Worm (Caenorhabditis elegans) whole organism, young adult: ENCODE measurements around the gene C04E6.7.

Experiments used
- B0019.2 ChIP-seq: fragments of 200-800 bp; sonication (Bioruptor generic); conservative IDR thresholded peaks from 2 replicates; pipeline ENCODE4 v1.3.6; 2022; ENCODE audit warnings: missing genetic modification reagents, missing genetic modification characterization, missing compliant biosample characterization
- B0035.1 ChIP-seq: sonication (generic microtip); optimal IDR thresholded peaks from 2 replicates; lab custom pipeline; 2016; ENCODE audit warnings: missing genetic modification characterization, mild to moderate bottlenecking, missing compliant biosample characterization, missing genotype, missing genetic modification reagents
- B0336.3 ChIP-seq: fragments of 200-800 bp; sonication (Bioruptor generic); IDR thresholded peaks from 2 replicates; pipeline ENCODE4 v1.3.6; 2022; ENCODE audit warnings: missing genetic modification characterization, missing compliant biosample characterization
- D2030.7 ChIP-seq: fragments of 200-800 bp; sonication (Bioruptor generic); IDR thresholded peaks from 2 replicates; pipeline ENCODE4 v1.3.6; 2022; ENCODE audit warnings: missing genetic modification reagents, missing genetic modification characterization, missing compliant biosample characterization
- F39B2.1 ChIP-seq: fragments of 200-800 bp; sonication (Bioruptor generic); IDR thresholded peaks from 2 replicates; pipeline ENCODE4 v1.3.6; 2022; ENCODE audit warnings: missing genetic modification reagents, missing genetic modification characterization, missing compliant biosample characterization
- F52B5.7 ChIP-seq: sonication (generic microtip); optimal IDR thresholded peaks from 2 replicates; lab custom pipeline; 2016; ENCODE audit warnings: mild to moderate bottlenecking, missing genetic modification characterization, missing compliant biosample characterization
- K11D2.4 ChIP-seq: fragments of 200-800 bp; sonication (Bioruptor generic); IDR thresholded peaks from 2 replicates; pipeline ENCODE4 v1.3.6; 2022; ENCODE audit warnings: missing genetic modification reagents, missing genetic modification characterization, missing compliant biosample characterization
- T07F8.4 ChIP-seq: sonication (generic microtip); optimal IDR thresholded peaks from 2 replicates; lab custom pipeline; 2016; ENCODE audit warnings: mild to moderate bottlenecking, missing genetic modification characterization, moderate library complexity, missing compliant biosample characterization
- T26A5.8 ChIP-seq: sonication (generic microtip); optimal IDR thresholded peaks from 2 replicates; lab custom pipeline; 2016; ENCODE audit warnings: missing genetic modification characterization, missing compliant biosample characterization
- Y53F4B.3 ChIP-seq: fragments of 200-800 bp; sonication (Bioruptor generic); IDR thresholded peaks from 2 replicates; pipeline ENCODE4 v1.3.6; 2022; ENCODE audit warnings: missing genetic modification reagents, missing genetic modification characterization, missing compliant biosample characterization
- Y53G8AR.9 ChIP-seq: fragments of 200-800 bp; sonication (Bioruptor generic); conservative IDR thresholded peaks from 2 replicates; pipeline ENCODE4 v1.3.6; 2022; ENCODE audit warnings: missing genetic modification reagents, missing genetic modification characterization, missing compliant biosample characterization
- ZK185.1 ChIP-seq: sonication (generic microtip); optimal IDR thresholded peaks from 2 replicates; lab custom pipeline; 2016; ENCODE audit warnings: mild to moderate bottlenecking, missing genetic modification characterization, missing compliant biosample characterization; ENCODE audit not compliant: poor library complexity, severe bottlenecking
- atf-7 ChIP-seq: sonication (generic microtip); optimal IDR thresholded peaks from 2 replicates; lab custom pipeline; 2017; ENCODE audit warnings: mild to moderate bottlenecking, missing genetic modification characterization, missing compliant biosample characterization
- athp-1 ChIP-seq: sonication (generic microtip); optimal IDR thresholded peaks from 2 replicates; lab custom pipeline; 2017; ENCODE audit warnings: mild to moderate bottlenecking, missing genetic modification characterization, missing compliant biosample characterization
- attf-6 ChIP-seq: fragments of 200-800 bp; sonication (Bioruptor generic); IDR thresholded peaks from 2 replicates; pipeline ENCODE4 v1.3.6; 2022; ENCODE audit warnings: missing genetic modification reagents, missing genetic modification characterization, missing compliant biosample characterization
- ccch-3 ChIP-seq: fragments of 200-800 bp; sonication (Bioruptor generic); optimal IDR thresholded peaks from 2 replicates; lab custom pipeline; 2018; ENCODE audit warnings: mild to moderate bottlenecking, missing genetic modification characterization, missing compliant biosample characterization
- cebp-1 ChIP-seq, 2 experiments: fragments of 200-800 bp in 1 of 2; sonication (Bioruptor generic) in 1 of 2; sonication (generic microtip) in 1 of 2; IDR thresholded peaks in 1 of 2; optimal IDR thresholded peaks in 1 of 2; 2 replicates each; pipeline versions ENCODE4 v1.3.6 to Lab custom; 2017 to 2022; ENCODE audit warnings: missing compliant biosample characterization in 2 of 2, missing genetic modification characterization in 2 of 2, mild to moderate bottlenecking in 1 of 2, missing genetic modification reagents in 1 of 2, moderate library complexity in 1 of 2
- cebp-2 ChIP-seq: fragments of 200-800 bp; sonication (Bioruptor generic); IDR thresholded peaks from 2 replicates; pipeline ENCODE4 v1.3.6; 2022; ENCODE audit warnings: missing genetic modification characterization, missing compliant biosample characterization
- ceh-27 ChIP-seq: fragments of 200-800 bp; sonication (Bioruptor generic); optimal IDR thresholded peaks from 2 replicates; lab custom pipeline; 2018; ENCODE audit warnings: mild to moderate bottlenecking, missing genetic modification characterization, moderate library complexity, missing compliant biosample characterization
- ceh-91 ChIP-seq: fragments of 200-800 bp; sonication (Bioruptor generic); IDR thresholded peaks from 2 replicates; pipeline ENCODE4 v1.3.6; 2022; ENCODE audit warnings: missing genetic modification reagents, missing genetic modification characterization, missing compliant biosample characterization
- die-1 ChIP-seq: sonication (generic microtip); optimal IDR thresholded peaks from 2 replicates; lab custom pipeline; 2016; ENCODE audit warnings: missing genotype, mild to moderate bottlenecking, missing genetic modification characterization, missing compliant biosample characterization
- dox-1 ChIP-seq: fragments of 200-800 bp; sonication (Bioruptor generic); IDR thresholded peaks from 2 replicates; pipeline ENCODE4 v1.3.6; 2022; ENCODE audit warnings: missing genetic modification reagents, missing genetic modification characterization, missing compliant biosample characterization
- dpff-1 ChIP-seq: sonication (generic microtip); optimal IDR thresholded peaks from 2 replicates; lab custom pipeline; 2017; ENCODE audit warnings: mild to moderate bottlenecking, missing genetic modification characterization, missing compliant biosample characterization
- egrh-3 ChIP-seq: fragments of 200-800 bp; sonication (Bioruptor generic); IDR thresholded peaks from 2 replicates; pipeline ENCODE4 v1.3.6; 2022; ENCODE audit warnings: missing genetic modification reagents, missing genetic modification characterization, missing compliant biosample characterization
- ekl-4 ChIP-seq: fragments of 200-800 bp; sonication (Bioruptor generic); IDR thresholded peaks from 2 replicates; pipeline ENCODE4 v1.3.6; 2022; ENCODE audit warnings: missing genetic modification reagents, missing genetic modification characterization, missing compliant biosample characterization
- hlh-12 ChIP-seq: sonication (generic microtip); optimal IDR thresholded peaks from 2 replicates; lab custom pipeline; 2016; ENCODE audit warnings: missing genetic modification characterization, missing compliant biosample characterization
- hmg-20 ChIP-seq: fragments of 200-800 bp; sonication (Bioruptor generic); IDR thresholded peaks from 2 replicates; pipeline ENCODE4 v1.3.6; 2022; ENCODE audit warnings: missing genetic modification reagents, missing genetic modification characterization, missing compliant biosample characterization
- hrde-1 ChIP-seq: sonication (generic microtip); optimal IDR thresholded peaks from 2 replicates; lab custom pipeline; 2016; ENCODE audit warnings: missing genetic modification characterization, mild to moderate bottlenecking, missing compliant biosample characterization, moderate library complexity, missing genotype, missing genetic modification reagents, borderline replicate concordance
- lin-26 ChIP-seq: fragments of 200-800 bp; sonication (Bioruptor generic); IDR thresholded peaks from 2 replicates; pipeline ENCODE4 v1.3.6; 2022; ENCODE audit warnings: missing genetic modification reagents, missing genetic modification characterization, missing compliant biosample characterization
- lin-40 ChIP-seq: sonication (generic microtip); optimal IDR thresholded peaks from 2 replicates; lab custom pipeline; 2016; ENCODE audit warnings: missing genetic modification characterization, mild to moderate bottlenecking, missing compliant biosample characterization, missing genotype, missing genetic modification reagents
- lir-1 ChIP-seq: fragments of 200-800 bp; sonication (Bioruptor generic); conservative IDR thresholded peaks from 2 replicates; pipeline ENCODE4 v1.3.6; 2022; ENCODE audit warnings: missing genetic modification reagents, missing genetic modification characterization, missing compliant biosample characterization
- lsl-1 ChIP-seq: fragments of 200-800 bp; sonication (Bioruptor generic); optimal IDR thresholded peaks from 2 replicates; lab custom pipeline; 2018; ENCODE audit warnings: mild to moderate bottlenecking, missing genetic modification characterization, moderate library complexity, missing compliant biosample characterization
- madf-10 ChIP-seq: sonication (generic microtip); optimal IDR thresholded peaks from 2 replicates; lab custom pipeline; 2016; ENCODE audit warnings: mild to moderate bottlenecking, missing genetic modification characterization, missing compliant biosample characterization
- madf-8 ChIP-seq: fragments of 200-800 bp; sonication (Bioruptor generic); conservative IDR thresholded peaks from 2 replicates; pipeline ENCODE4 v1.3.6; 2022; ENCODE audit warnings: missing genetic modification reagents, missing genetic modification characterization, missing compliant biosample characterization
- mes-4 ChIP-seq: sonication (generic microtip); optimal IDR thresholded peaks from 2 replicates; lab custom pipeline; 2016; ENCODE audit warnings: missing genotype, missing genetic modification characterization, missing compliant biosample characterization
- mxl-1 ChIP-seq: sonication (generic microtip); optimal IDR thresholded peaks from 2 replicates; lab custom pipeline; 2016; ENCODE audit warnings: missing genetic modification characterization, missing compliant biosample characterization
- nfyb-1 ChIP-seq: fragments of 200-800 bp; sonication (Bioruptor generic); IDR thresholded peaks from 2 replicates; pipeline ENCODE4 v1.3.6; 2022; ENCODE audit warnings: missing genetic modification reagents, missing genetic modification characterization, missing compliant biosample characterization
- rec-8 ChIP-seq, 2 experiments: sonication (generic microtip); optimal IDR thresholded peaks; 2 replicates each; lab custom pipeline; 2016; ENCODE audit warnings: mild to moderate bottlenecking in 2 of 2, missing genetic modification characterization in 2 of 2, missing genetic modification reagents in 2 of 2, missing genotype in 2 of 2, missing biosample characterization in 1 of 2, missing compliant biosample characterization in 1 of 2, moderate library complexity in 1 of 2
- repo-1 ChIP-seq: sonication (generic microtip); optimal IDR thresholded peaks from 2 replicates; lab custom pipeline; 2017; ENCODE audit warnings: mild to moderate bottlenecking, missing genetic modification characterization, missing compliant biosample characterization
- sdz-38 ChIP-seq: sonication (generic microtip); optimal IDR thresholded peaks from 2 replicates; lab custom pipeline; 2016; ENCODE audit warnings: missing genotype, missing genetic modification characterization, missing compliant biosample characterization
- snpc-1.1 ChIP-seq: sonication (generic microtip); optimal IDR thresholded peaks from 2 replicates; lab custom pipeline; 2017; ENCODE audit warnings: missing genetic modification characterization, mild to moderate bottlenecking, missing compliant biosample characterization, antibody characterized with exemption, moderate library complexity, missing genotype, missing genetic modification reagents; ENCODE audit not compliant: insufficient read depth
- snpc-3.4 ChIP-seq: sonication (generic microtip); optimal IDR thresholded peaks from 2 replicates; lab custom pipeline; 2017; ENCODE audit warnings: missing genetic modification characterization, mild to moderate bottlenecking, missing compliant biosample characterization, antibody characterized with exemption, moderate library complexity, missing genotype, missing genetic modification reagents
- somi-1 ChIP-seq: fragments of 200-800 bp; sonication (Bioruptor generic); optimal IDR thresholded peaks from 2 replicates; lab custom pipeline; 2018; ENCODE audit warnings: mild to moderate bottlenecking, missing genetic modification characterization, missing compliant biosample characterization
- tbp1 ChIP-seq: fragments of 200-800 bp; sonication (Bioruptor generic); optimal IDR thresholded peaks from 2 replicates; lab custom pipeline; 2018; ENCODE audit warnings: mild to moderate bottlenecking, missing genetic modification characterization, missing compliant biosample characterization
- tbx-9 ChIP-seq: sonication (generic microtip); optimal IDR thresholded peaks from 2 replicates; lab custom pipeline; 2016; ENCODE audit warnings: borderline replicate concordance, missing genetic modification characterization, inconsistent platforms, missing compliant biosample characterization
- xnd-1 ChIP-seq: sonication (generic microtip); optimal IDR thresholded peaks from 2 replicates; lab custom pipeline; 2016; ENCODE audit warnings: missing genotype, missing genetic modification reagents, missing genetic modification characterization, missing compliant biosample characterization
- zfh-2 ChIP-seq: fragments of 200-800 bp; sonication (Bioruptor generic); conservative IDR thresholded peaks from 2 replicates; pipeline ENCODE4 v1.3.6; 2022; ENCODE audit warnings: missing genetic modification reagents, missing genetic modification characterization, missing compliant biosample characterization
- ztf-26 ChIP-seq: sonication (generic microtip); optimal IDR thresholded peaks from 2 replicates; lab custom pipeline; 2017; ENCODE audit warnings: missing genetic modification characterization, missing compliant biosample characterization

Gene C04E6.7

ce11 chrV:5844349-5844760 is 48.8 kb upstream of the C04E6.7 start (continued):
- TF ChIP-seq nfyb-1 (GFP tag; lab: Robert Waterston, UW) (peak; percentile 70), ceh-27 (GFP tag; lab: Kevin White, UChicago) (peak; percentile 58), rec-8 (tag; optimal IDR thresholded peaks at IDR 0.05; lab: Kevin White, UChicago) (no peak), hrde-1 (tag; lab: Kevin White, UChicago) (no peak), T26A5.8 (tag; lab: Kevin White, UChicago) (no peak), repo-1 (tag; lab: Kevin White, UChicago) (no peak), B0035.1 (no peak), snpc-1.1 (tag; lab: Kevin White, UChicago) (no peak), dox-1 (GFP tag; lab: Robert Waterston, UW) (no peak), lin-26 (GFP tag; lab: Robert Waterston, UW) (peak; percentile 52; the same call in 1 of the 2 replicates), tbp1 (peak; percentile 56), B0019.2 (GFP tag; lab: Robert Waterston, UW) (no peak), zfh-2 (no peak), lin-40 (tag; lab: Kevin White, UChicago) (peak; percentile 74), ccch-3 (no peak), ekl-4 (GFP tag; lab: Robert Waterston, UW) (peak; percentile 44; the same call in 1 of the 2 replicates), tbx-9 (tag; lab: Kevin White, UChicago) (no peak), die-1 (tag; lab: Kevin White, UChicago) (peak; percentile 25), Y53F4B.3 (GFP tag; lab: Robert Waterston, UW) (no peak), ZK185.1 (tag; lab: Kevin White, UChicago) (no peak), mes-4 (no peak), hmg-20 (GFP tag; lab: Robert Waterston, UW) (no peak), egrh-3 (GFP tag; lab: Robert Waterston, UW) (no peak), lir-1 (GFP tag; lab: Robert Waterston, UW) (0 out of 2 replicates have a peak, but pooled peaks have one; percentile 23), T07F8.4 (tag; lab: Kevin White, UChicago) (no peak), somi-1 (GFP tag; lab: Kevin White, UChicago) (peak; percentile 78), mxl-1 (tag; lab: Kevin White, UChicago) (no peak), snpc-3.4 (tag; lab: Kevin White, UChicago) (no peak), ztf-26 (tag; lab: Kevin White, UChicago) (peak; percentile 42), sdz-38 (no peak), F52B5.7 (tag; lab: Kevin White, UChicago) (no peak), athp-1 (no peak), hlh-12 (tag; lab: Kevin White, UChicago) (no peak), madf-10 (tag; lab: Kevin White, UChicago) (no peak), lsl-1 (GFP tag; lab: Kevin White, UChicago) (no peak), dpff-1 (tag; lab: Kevin White, UChicago) (peak; percentile 12), B0336.3 (GFP tag; lab: Robert Waterston, UW) (no peak), D2030.7 (no peak), madf-8 (no peak), cebp-2 (no peak), K11D2.4 (peak; percentile 82), xnd-1 (tag; lab: Kevin White, UChicago) (no peak), F39B2.1 (GFP tag; lab: Robert Waterston, UW) (no peak), attf-6 (GFP tag; lab: Robert Waterston, UW) (no peak), Y53G8AR.9 (no peak), ceh-91 (no peak), cebp-1 (GFP tag; IDR thresholded peaks at IDR 0.05; lab: Robert Waterston, UW) (peak; percentile 58; the same call in 1 of the 2 replicates), cebp-1 (tag; optimal IDR thresholded peaks at IDR 0.05; lab: Kevin White, UChicago) (peak; percentile 79), atf-7 (peak; percentile 64)
